Fruit fly (Drosophila melanogaster): ENCODE results near the gene CG6765.
A peak's percentile ranks its signal among the peaks of the same experiment; 100 is the strongest.

dm6 chr3L:8506975-8507441 lies 5.6 kb upstream of the CG6765 start, which contains the start of gene CG43163:
- TF ChIP-seq CG13204 (GFP tag; optimal IDR thresholded peaks at IDR 0.05) (no peak), EcR (GFP tag; optimal IDR thresholded peaks at IDR 0.05) (peak; percentile 40), fd96Ca (GFP tag; IDR thresholded peaks at IDR 0.05) (peak; percentile 48; the same call in 2 of the 3 replicates), gl (tag; optimal IDR thresholded peaks at IDR 0.05) (no peak)
